Worm (Caenorhabditis elegans) whole organism, dauer: Measurements from ENCODE around the gene clec-263.

Experiments used
- unc-62 ChIP-seq: sonication (generic microtip); optimal IDR thresholded peaks from 2 replicates; lab custom pipeline; 2017; ENCODE audit warnings: missing biosample characterization, missing genetic modification reagents, missing genetic modification characterization

The clec-263 gene

ce11 chrV:20609494-20609893 is 35.1 kb downstream of the clec-263 start, which contains the start of gene grd-2:
TSS of gene grd-2 (plus strand) at chrV:20609794.
- TF ChIP-seq unc-62, result no peak

ce11 chrV:20618632-20619031 is 44.2 kb downstream of the clec-263 start, which contains the start of gene F46B3.7:
TSS of gene F46B3.7 (minus strand) at chrV:20618732.
- no peak for TF ChIP-seq unc-62

- TF ChIP-seq unc-62, result no peak
These were observed 48.6 kb downstream of the clec-263 start, which contains the start of gene F46B3.8 for ce11 chrV:20623060-20623459. TSS of gene F46B3.8 (minus strand) at chrV:20623160.

DNA sequence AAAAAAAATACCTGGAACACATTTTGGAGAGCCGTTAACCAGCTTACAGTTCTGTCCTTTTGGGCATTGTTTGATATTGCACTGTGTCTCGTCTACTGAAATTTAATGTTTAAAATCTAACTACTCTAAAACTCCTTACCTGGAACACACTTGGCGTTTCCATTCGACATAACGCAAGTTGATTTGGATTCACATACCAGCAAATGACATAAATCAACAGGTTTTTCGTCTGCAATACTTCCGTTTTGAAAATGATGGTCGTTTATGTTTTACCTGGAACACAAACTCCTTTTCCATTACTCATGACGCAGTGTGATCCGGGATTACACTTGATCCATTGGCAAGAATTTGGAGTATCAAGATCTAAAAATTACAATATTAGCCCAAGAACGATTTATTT is 50.8 kb downstream of the clec-263 start:
- TF ChIP-seq unc-62, result no peak

DNA sequence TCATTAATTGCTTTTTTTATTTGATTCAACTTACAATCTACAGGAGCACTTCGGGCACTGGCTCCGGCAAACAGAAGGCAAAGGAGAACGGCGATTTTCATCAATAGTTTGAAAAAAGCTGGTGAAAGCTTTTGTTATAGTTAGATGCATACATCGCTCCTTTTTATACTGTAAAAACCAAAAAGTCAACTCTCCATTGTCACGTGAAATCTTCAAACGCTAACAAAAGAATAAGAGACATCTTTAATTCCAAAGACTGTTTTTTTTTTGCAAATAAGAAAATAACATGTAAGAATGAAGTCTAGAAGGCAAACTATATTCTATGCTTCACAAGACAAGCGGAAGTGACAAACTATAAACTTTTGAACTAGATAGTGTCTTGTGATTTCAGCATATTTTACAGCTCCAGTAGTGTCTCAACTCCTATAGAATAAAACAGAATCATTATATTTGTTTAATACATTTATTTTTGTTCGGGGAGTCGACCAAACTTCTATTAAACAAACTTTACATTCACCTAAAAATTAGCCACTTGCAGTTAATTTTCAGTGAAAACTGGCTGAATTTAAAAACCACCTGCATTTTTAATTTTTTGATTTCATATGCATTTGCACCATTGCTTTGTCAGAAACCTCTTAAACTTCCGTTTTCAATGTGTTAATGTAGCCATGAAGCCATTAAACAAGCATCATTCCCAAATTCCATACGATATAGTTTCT is 51.8 kb downstream of the clec-263 start, which contains the start of the genes F46B3.9 and srz-18:
TSS of gene F46B3.9 (minus strand) at position 101 of the 719 bp plus-strand sequence.
TSS of gene srz-18 (plus strand) at position 669 of the 719 bp plus-strand sequence.
- TF ChIP-seq unc-62, result no peak
